Fruit fly (Drosophila melanogaster) whole organism, adult: ENCODE measurements around the gene CG8119.

Source experiments
- CG12768 ChIP-seq: fragments of 200-800 bp; sonication (Bioruptor generic); optimal IDR thresholded peaks from 2 replicates; lab custom pipeline; 2017; ENCODE audit warnings: missing biosample characterization, missing genetic modification characterization, mild to moderate bottlenecking, moderate library complexity, missing genetic modification reagents
- CG14711 ChIP-seq: fragments of 200-800 bp; sonication (Bioruptor generic); optimal IDR thresholded peaks from 2 replicates; lab custom pipeline; 2018; ENCODE audit warnings: missing biosample characterization, mild to moderate bottlenecking, missing genetic modification characterization, moderate library complexity
- CG33017 ChIP-seq: fragments of 200-800 bp; sonication (Bioruptor generic); optimal IDR thresholded peaks from 2 replicates; lab custom pipeline; 2018; ENCODE audit warnings: missing biosample characterization, mild to moderate bottlenecking, missing genetic modification characterization, moderate library complexity
- CG7101 ChIP-seq: fragments of 200-800 bp; sonication (Bioruptor generic); optimal IDR thresholded peaks from 2 replicates; lab custom pipeline; 2018; ENCODE audit warnings: missing biosample characterization, mild to moderate bottlenecking, missing genetic modification characterization, moderate library complexity
- Hr96 ChIP-seq: fragments of 200-800 bp; sonication (Bioruptor generic); optimal IDR thresholded peaks from 2 replicates; lab custom pipeline; 2016; ENCODE audit warnings: missing biosample characterization, missing genetic modification characterization
- cic ChIP-seq: fragments of 200-800 bp; sonication (Bioruptor generic); optimal IDR thresholded peaks from 2 replicates; lab custom pipeline; 2017; ENCODE audit warnings: missing biosample characterization, mild to moderate bottlenecking, missing genetic modification characterization, moderate library complexity
- kay ChIP-seq: fragments of 200-800 bp; sonication (Bioruptor generic); peaks from one replicate; lab custom pipeline; 2016; ENCODE audit warnings: missing biosample characterization, missing genetic modification characterization, borderline replicate concordance
- ovo ChIP-seq: fragments of 200-800 bp; sonication (Bioruptor generic); optimal IDR thresholded peaks from 2 replicates; lab custom pipeline; 2016; ENCODE audit warnings: missing biosample characterization, missing genetic modification characterization
- pad ChIP-seq: fragments of 200-800 bp; sonication (Bioruptor generic); optimal IDR thresholded peaks from 3 replicates; lab custom pipeline; 2017; ENCODE audit warnings: missing biosample characterization, missing genetic modification characterization, mild to moderate bottlenecking, moderate library complexity, missing genetic modification reagents

- TF ChIP-seq kay (GFP tag; lab: Kevin White, UChicago) (no peak), ovo (GFP tag; lab: Kevin White, UChicago) (no peak), pad (GFP tag; lab: Kevin White, UChicago) (no peak), CG7101 (tag; lab: Kevin White, UChicago) (no peak), CG12768 (no peak), Hr96 (GFP tag; lab: Kevin White, UChicago) (no peak), cic (GFP tag; lab: Kevin White, UChicago) (no peak), CG14711 (tag; lab: Kevin White, UChicago) (no peak), CG33017 (tag; lab: Kevin White, UChicago) (no peak)
These were observed 45.9 kb upstream of the CG8119 start for dm6 chrX:15616532-15616931.
